Fruit fly (Drosophila melanogaster) whole organism, embryonic: Measurements from ENCODE around the gene CG16853.

ENCODE experiments used
- CG10267 ChIP-seq: fragments of 200-800 bp; sonication (Bioruptor generic); optimal IDR thresholded peaks from 2 replicates; lab custom pipeline; 2018; ENCODE audit warnings: missing biosample characterization, mild to moderate bottlenecking, missing genetic modification characterization, moderate library complexity
- CG11085 ChIP-seq: fragments of 200-800 bp; sonication (Bioruptor generic); IDR thresholded peaks from 2 replicates; pipeline ENCODE4 v1.3.6; 2022; ENCODE audit warnings: missing biosample characterization, missing genetic modification characterization
- CG1233 ChIP-seq: fragments of 200-800 bp; sonication (Bioruptor generic); optimal IDR thresholded peaks from 4 replicates; lab custom pipeline; 2018; ENCODE audit warnings: missing biosample characterization, mild to moderate bottlenecking, missing genetic modification characterization
- CG13775 ChIP-seq: fragments of 200-800 bp; sonication (Bioruptor generic); optimal IDR thresholded peaks from 3 replicates; lab custom pipeline; 2017; ENCODE audit warnings: missing biosample characterization, mild to moderate bottlenecking, missing genetic modification characterization
- CG16779 ChIP-seq: fragments of 200-800 bp; sonication (Bioruptor generic); IDR thresholded peaks from 2 replicates; pipeline ENCODE4 v1.3.6; 2022; ENCODE audit warnings: missing biosample characterization, missing genetic modification characterization
- CG17328 ChIP-seq: fragments of 200-800 bp; sonication (Bioruptor generic); IDR thresholded peaks from 2 replicates; pipeline ENCODE4 v1.3.6; 2022; ENCODE audit warnings: missing biosample characterization, missing genetic modification characterization
- CG18262 ChIP-seq: fragments of 200-800 bp; optimal IDR thresholded peaks from 3 replicates; lab custom pipeline; 2019; ENCODE audit warnings: missing biosample characterization, mild to moderate bottlenecking, missing genetic modification characterization, moderate library complexity
- CG3407 ChIP-seq: fragments of 200-800 bp; sonication (Bioruptor generic); optimal IDR thresholded peaks from 2 replicates; lab custom pipeline; 2018; ENCODE audit warnings: missing biosample characterization, mild to moderate bottlenecking, missing genetic modification characterization
- CG3726 ChIP-seq: fragments of 200-800 bp; sonication (Bioruptor generic); IDR thresholded peaks from 3 replicates; pipeline ENCODE4, ENCODE4 v1.3.6; 2022; ENCODE audit warnings: missing biosample characterization, missing genetic modification characterization
- CG3838 ChIP-seq: fragments of 200-800 bp; sonication (Bioruptor generic); optimal IDR thresholded peaks from 3 replicates; lab custom pipeline; 2016; ENCODE audit warnings: missing biosample characterization, missing genetic modification characterization
- CG43689 ChIP-seq: fragments of 200-800 bp; sonication (Bioruptor generic); IDR thresholded peaks from 2 replicates; pipeline ENCODE4 v1.3.6; 2022; ENCODE audit warnings: missing biosample characterization, missing genetic modification characterization
- CG7745 ChIP-seq: fragments of 200-800 bp; sonication (Bioruptor generic); optimal IDR thresholded peaks from 2 replicates; lab custom pipeline; 2018; ENCODE audit warnings: missing biosample characterization, mild to moderate bottlenecking, missing genetic modification characterization, moderate library complexity
- CG7928 ChIP-seq: fragments of 200-800 bp; sonication (Bioruptor generic); optimal IDR thresholded peaks from 2 replicates; lab custom pipeline; 2017; ENCODE audit warnings: missing biosample characterization, mild to moderate bottlenecking, missing genetic modification characterization
- CG7963 ChIP-seq: fragments of 200-800 bp; sonication (Bioruptor generic); IDR thresholded peaks from 3 replicates; pipeline ENCODE4 v1.3.6; 2022; ENCODE audit warnings: missing biosample characterization, missing genetic modification characterization; ENCODE audit not compliant: partially characterized antibody
- CG9437 ChIP-seq: fragments of 200-800 bp; sonication (Bioruptor generic); optimal IDR thresholded peaks from 2 replicates; lab custom pipeline; 2018; ENCODE audit warnings: missing biosample characterization, mild to moderate bottlenecking, missing genetic modification characterization
- Doc2 ChIP-seq: fragments of 200-800 bp; sonication (Bioruptor generic); IDR thresholded peaks from 2 replicates; pipeline ENCODE4 v1.3.6; 2022; ENCODE audit warnings: missing biosample characterization, missing genetic modification characterization
- HLH4C ChIP-seq: fragments of 200-800 bp; sonication (Bioruptor generic); IDR thresholded peaks from 3 replicates; pipeline ENCODE4 v1.3.6; 2022; ENCODE audit warnings: missing biosample characterization, missing genetic modification characterization; ENCODE audit not compliant: partially characterized antibody
- HLH54F ChIP-seq: fragments of 200-800 bp; sonication (Bioruptor generic); optimal IDR thresholded peaks from 3 replicates; lab custom pipeline; 2016; ENCODE audit warnings: missing biosample characterization, missing genetic modification characterization
- Hand ChIP-seq: fragments of 200-800 bp; sonication (Bioruptor generic); optimal IDR thresholded peaks from 2 replicates; lab custom pipeline; 2017; ENCODE audit warnings: mild to moderate bottlenecking, missing biosample characterization, missing genetic modification reagents, missing genetic modification characterization
- Nf-YB ChIP-seq: fragments of 200-800 bp; sonication (Bioruptor generic); optimal IDR thresholded peaks from 3 replicates; lab custom pipeline; 2019; ENCODE audit warnings: missing biosample characterization, mild to moderate bottlenecking, missing genetic modification characterization, moderate library complexity
- Rfx ChIP-seq: fragments of 200-800 bp; sonication (Bioruptor generic); IDR thresholded peaks from 2 replicates; pipeline ENCODE4 v1.3.6; 2022; ENCODE audit warnings: missing biosample characterization, missing genetic modification characterization
- al ChIP-seq: fragments of 200-800 bp; sonication (Bioruptor generic); IDR thresholded peaks from 2 replicates; pipeline ENCODE4 v1.3.6; 2022; ENCODE audit warnings: missing biosample characterization, missing genetic modification characterization
- br ChIP-seq: fragments of >200 bp; optimal IDR thresholded peaks from 2 replicates; lab custom pipeline; 2017
- cg ChIP-seq: fragments of 200-800 bp; sonication (Bioruptor generic); optimal IDR thresholded peaks from 3 replicates; lab custom pipeline; 2019; ENCODE audit warnings: missing biosample characterization, mild to moderate bottlenecking, missing genetic modification characterization, moderate library complexity
- cwo ChIP-seq: fragments of 200-800 bp; sonication (Bioruptor generic); optimal IDR thresholded peaks from 3 replicates; lab custom pipeline; 2017; ENCODE audit warnings: missing biosample characterization, missing genetic modification characterization, mild to moderate bottlenecking, moderate library complexity, missing genetic modification reagents
- fd102C ChIP-seq: fragments of 200-800 bp; sonication (Bioruptor generic); optimal IDR thresholded peaks from 2 replicates; lab custom pipeline; 2018; ENCODE audit warnings: missing biosample characterization, mild to moderate bottlenecking, missing genetic modification characterization, moderate library complexity
- gce ChIP-seq: fragments of 200-800 bp; sonication (Bioruptor generic); IDR thresholded peaks from 3 replicates; pipeline ENCODE4 v1.3.6; 2022; ENCODE audit warnings: missing biosample characterization, missing genetic modification characterization
- gfzf ChIP-seq: fragments of 200-800 bp; sonication (Bioruptor generic); optimal IDR thresholded peaks from 2 replicates; lab custom pipeline; 2016; ENCODE audit warnings: missing biosample characterization, mild to moderate bottlenecking, missing genetic modification characterization, moderate library complexity
- jigr1 ChIP-seq: fragments of 200-800 bp; sonication (Bioruptor generic); IDR thresholded peaks from 3 replicates; pipeline ENCODE4 v1.3.6; 2022; ENCODE audit warnings: missing biosample characterization, missing genetic modification characterization
- nau ChIP-seq: fragments of 200-800 bp; sonication (Bioruptor generic); optimal IDR thresholded peaks from 3 replicates; lab custom pipeline; 2017; ENCODE audit warnings: missing biosample characterization, mild to moderate bottlenecking, missing genetic modification characterization, missing genetic modification reagents
- nerfin-2 ChIP-seq: fragments of 200-800 bp; sonication (Bioruptor generic); IDR thresholded peaks from 2 replicates; pipeline ENCODE4 v1.3.6; 2022; ENCODE audit warnings: missing biosample characterization, missing genetic modification characterization; ENCODE audit not compliant: partially characterized antibody
- peb ChIP-seq: fragments of 200-800 bp; sonication (Bioruptor generic); IDR thresholded peaks from 2 replicates; pipeline ENCODE4 v1.3.6; 2022; ENCODE audit warnings: missing biosample characterization, missing genetic modification characterization
- pnt ChIP-seq: fragments of 200-800 bp; sonication (Bioruptor generic); optimal IDR thresholded peaks from 3 replicates; lab custom pipeline; 2016; ENCODE audit warnings: missing biosample characterization, missing genetic modification characterization
- sug ChIP-seq: fragments of 200-800 bp; optimal IDR thresholded peaks from 2 replicates; lab custom pipeline; 2019; ENCODE audit warnings: missing biosample characterization, mild to moderate bottlenecking, missing genetic modification characterization, moderate library complexity
- tin ChIP-seq: fragments of 200-800 bp; sonication (Bioruptor generic); optimal IDR thresholded peaks from 3 replicates; lab custom pipeline; 2016; ENCODE audit warnings: missing biosample characterization, missing genetic modification characterization
- ttk ChIP-seq: fragments of 200-800 bp; sonication (Bioruptor generic); IDR thresholded peaks from 2 replicates; pipeline ENCODE4 v2.1.2; 2022; ENCODE audit warnings: missing biosample characterization, missing genetic modification characterization
- twi ChIP-seq: fragments of 200-800 bp; optimal IDR thresholded peaks from 2 replicates; lab custom pipeline; 2019; ENCODE audit warnings: missing biosample characterization, mild to moderate bottlenecking, missing genetic modification characterization, moderate library complexity
- vnd ChIP-seq: fragments of 200-800 bp; sonication (Bioruptor generic); IDR thresholded peaks from 3 replicates; pipeline ENCODE4 v1.3.6; 2022; ENCODE audit warnings: missing biosample characterization, missing genetic modification characterization; ENCODE audit not compliant: partially characterized antibody
- zen ChIP-seq: fragments of 200-800 bp; sonication (Bioruptor generic); optimal IDR thresholded peaks from 3 replicates; lab custom pipeline; 2018; ENCODE audit warnings: missing biosample characterization, mild to moderate bottlenecking, missing genetic modification characterization, moderate library complexity

Gene CG16853

DNA sequence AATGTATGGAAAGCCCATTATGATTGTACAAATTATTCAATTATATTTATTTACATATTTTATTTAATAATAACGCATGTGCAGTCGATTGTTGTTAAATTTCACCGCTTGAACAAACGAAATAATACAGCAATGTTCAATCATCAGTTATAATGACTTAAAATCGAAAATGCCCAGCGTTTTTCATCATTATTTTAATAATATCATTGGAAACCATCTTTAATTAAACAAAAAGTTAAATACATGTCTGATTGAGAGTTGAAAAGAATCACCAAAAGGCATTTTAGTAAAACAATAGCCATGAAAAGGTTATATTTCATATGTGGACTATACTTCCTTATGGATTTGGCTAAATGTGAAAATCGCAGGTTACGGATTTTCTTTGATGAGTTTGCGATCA lies 13.3 kb upstream of the CG16853 start, which contains the start of gene CG33641:
Gene CG33641, plus strand, starts transcription at position 301 of the 400 bp plus-strand sequence.
- TF ChIP-seq CG1233 (no peak), cwo (GFP tag; lab: Kevin White, UChicago) (no peak), CG18262 (tag; lab: Kevin White, UChicago) (no peak), CG17328 (GFP tag; lab: Robert Waterston, UW) (no peak), vnd (GFP tag; lab: Robert Waterston, UW) (no peak), CG10267 (tag; lab: Kevin White, UChicago) (no peak), al (GFP tag; lab: Robert Waterston, UW) (no peak), twi (tag; lab: Kevin White, UChicago) (no peak), zen (tag; lab: Kevin White, UChicago) (no peak), pnt (GFP tag; lab: Kevin White, UChicago) (no peak), CG9437 (no peak), CG11085 (no peak), CG43689 (GFP tag; lab: Robert Waterston, UW) (no peak), CG3726 (GFP tag; lab: Robert Waterston, UW) (no peak), peb (GFP tag; lab: Robert Waterston, UW) (no peak), HLH4C (GFP tag; lab: Robert Waterston, UW) (no peak), CG7745 (tag; lab: Kevin White, UChicago) (no peak), Hand (no peak), nau (GFP tag; lab: Kevin White, UChicago) (no peak), jigr1 (GFP tag; lab: Robert Waterston, UW) (no peak)

DNA sequence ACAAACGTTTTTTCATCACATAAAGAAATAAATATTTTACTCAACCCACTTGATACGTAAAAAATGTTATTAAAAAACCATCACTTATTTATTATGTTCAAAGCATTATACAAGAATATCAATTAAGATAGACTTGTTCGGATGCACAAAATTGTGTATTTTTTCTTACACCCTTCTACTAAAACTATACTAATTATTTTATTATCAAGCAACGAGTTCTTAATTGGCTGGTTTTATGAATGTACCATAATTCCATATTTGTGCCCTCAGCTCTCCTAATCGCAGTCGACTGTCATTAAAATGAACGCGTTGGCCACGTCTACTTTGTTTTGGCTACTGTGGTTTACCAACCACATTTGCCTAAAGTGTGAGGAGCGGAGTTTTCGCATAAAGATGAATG lies 12.4 kb upstream of the CG16853 start, which contains the start of gene CG33642:
Gene CG33642, plus strand, starts transcription at position 301 of the 400 bp plus-strand sequence.
- TF ChIP-seq CG7928 (GFP tag; lab: Kevin White, UChicago) (no peak), ttk (GFP tag; lab: Robert Waterston, UW) (no peak), nerfin-2 (no peak), cg (no peak), HLH54F (GFP tag; lab: Kevin White, UChicago) (no peak), CG13775 (GFP tag; lab: Kevin White, UChicago) (no peak)

DNA sequence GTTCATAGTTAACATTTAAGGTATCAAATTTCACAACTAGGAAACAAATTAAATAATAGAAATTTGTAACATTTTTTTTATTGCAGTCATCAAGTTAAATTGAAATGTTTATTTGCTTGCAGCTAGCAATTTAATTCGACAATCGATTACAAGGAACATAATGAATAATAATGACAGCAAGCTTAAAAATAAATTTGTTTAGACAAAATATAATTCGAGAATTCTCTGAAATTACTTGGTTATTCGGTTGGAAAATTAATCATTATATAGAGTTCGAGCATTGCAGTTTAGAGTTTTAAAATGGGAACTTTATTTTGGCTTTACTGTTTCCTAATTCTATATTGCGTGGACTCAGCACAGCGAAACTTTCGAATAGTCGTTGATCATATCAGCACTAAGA lies 11.3 kb upstream of the CG16853 start, which contains the start of gene CG33643:
Gene CG33643, plus strand, starts transcription at position 301 of the 400 bp plus-strand sequence.
- TF ChIP-seq CG3407 (GFP tag; lab: Kevin White, UChicago) (no peak), gce (GFP tag; lab: Robert Waterston, UW) (no peak), Rfx (GFP tag; lab: Robert Waterston, UW) (no peak), cg (no peak), CG3838 (GFP tag; lab: Kevin White, UChicago) (no peak)

DNA sequence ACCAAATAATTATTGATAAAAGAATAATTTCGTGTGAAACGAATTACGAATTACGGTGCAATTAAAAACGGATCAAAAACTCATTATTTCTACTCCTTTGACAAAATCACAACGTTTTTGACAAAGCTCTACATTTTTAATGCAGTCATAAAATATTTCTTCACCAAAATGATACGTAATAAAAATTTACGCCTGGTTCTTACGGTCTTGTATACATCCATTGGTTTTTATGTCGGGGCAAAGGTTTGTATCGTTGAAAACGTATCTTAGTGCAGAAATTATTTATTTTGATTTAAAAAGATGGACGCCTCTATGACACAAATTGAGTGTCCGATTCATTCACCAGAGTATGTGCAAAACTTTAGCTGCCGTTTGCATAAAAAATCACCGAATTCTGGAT lies 10.3 kb upstream of the CG16853 start, which contains the start of gene CG33644:
Gene CG33644, plus strand, starts transcription at position 301 of the 400 bp plus-strand sequence.
- TF ChIP-seq Nf-YB (GFP tag; lab: Kevin White, UChicago) (no peak), tin (no peak), CG7963 (GFP tag; lab: Robert Waterston, UW) (no peak), br (lab: Kevin White, UChicago) (no peak)

DNA sequence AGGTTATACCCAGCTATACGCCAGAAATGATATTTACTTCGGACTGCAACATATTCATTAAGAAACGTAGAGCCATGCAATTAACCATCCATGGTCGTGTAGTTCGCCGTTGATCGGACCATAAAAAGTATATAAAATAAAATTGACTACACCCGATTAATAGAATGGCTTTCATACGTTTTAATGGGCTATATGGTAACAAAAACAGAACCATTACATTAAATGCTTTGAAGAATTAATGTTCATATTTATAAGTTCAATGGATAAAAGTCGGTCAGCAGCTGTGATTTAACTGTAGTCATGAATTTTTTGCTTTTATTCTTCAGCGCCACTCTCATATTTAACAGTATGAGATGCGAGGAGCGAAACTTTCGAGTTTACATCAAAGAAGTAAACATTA lies 9.5 kb upstream of the CG16853 start, which contains the start of gene CG33645:
Gene CG33645, plus strand, starts transcription at position 301 of the 400 bp plus-strand sequence.
- TF ChIP-seq Doc2 (GFP tag; lab: Robert Waterston, UW) (no peak), fd102C (GFP tag; lab: Kevin White, UChicago) (no peak), CG16779 (GFP tag; lab: Robert Waterston, UW) (no peak), sug (tag; lab: Kevin White, UChicago) (no peak), gfzf (no peak), nau (GFP tag; lab: Kevin White, UChicago) (no peak)
- TF ChIP-seq, all 482 proteins: peak for 0
